Fruit fly (Drosophila melanogaster) whole organism, adult: ENCODE results near the gene scpr-B.
A peak's percentile ranks its signal among the peaks of the same experiment; 100 is the strongest.

Experiments
- CG11617 ChIP-seq: fragments of 200-800 bp; sonication (Bioruptor generic); optimal IDR thresholded peaks from 2 replicates; lab custom pipeline; 2017; ENCODE audit warnings: mild to moderate bottlenecking, missing biosample characterization, missing genetic modification reagents, missing genetic modification characterization
- CG12768 ChIP-seq: fragments of 200-800 bp; sonication (Bioruptor generic); optimal IDR thresholded peaks from 2 replicates; lab custom pipeline; 2017; ENCODE audit warnings: missing biosample characterization, missing genetic modification characterization, mild to moderate bottlenecking, moderate library complexity, missing genetic modification reagents
- CG14711 ChIP-seq: fragments of 200-800 bp; sonication (Bioruptor generic); optimal IDR thresholded peaks from 2 replicates; lab custom pipeline; 2018; ENCODE audit warnings: missing biosample characterization, mild to moderate bottlenecking, missing genetic modification characterization, moderate library complexity
- CG1620 ChIP-seq: fragments of 200-800 bp; sonication (Bioruptor generic); optimal IDR thresholded peaks from 2 replicates; lab custom pipeline; 2016; ENCODE audit warnings: missing biosample characterization, missing genetic modification characterization
- CG33017 ChIP-seq: fragments of 200-800 bp; sonication (Bioruptor generic); optimal IDR thresholded peaks from 2 replicates; lab custom pipeline; 2018; ENCODE audit warnings: missing biosample characterization, mild to moderate bottlenecking, missing genetic modification characterization, moderate library complexity
- CG5204 ChIP-seq: fragments of 200-800 bp; sonication (Bioruptor generic); optimal IDR thresholded peaks from 2 replicates; lab custom pipeline; 2016; ENCODE audit warnings: missing biosample characterization, missing genetic modification characterization
- CG7045 ChIP-seq: fragments of 200-800 bp; sonication (Bioruptor generic); optimal IDR thresholded peaks from 2 replicates; lab custom pipeline; 2017; ENCODE audit warnings: missing biosample characterization, mild to moderate bottlenecking, missing genetic modification characterization
- CG7101 ChIP-seq: fragments of 200-800 bp; sonication (Bioruptor generic); optimal IDR thresholded peaks from 2 replicates; lab custom pipeline; 2018; ENCODE audit warnings: missing biosample characterization, mild to moderate bottlenecking, missing genetic modification characterization, moderate library complexity
- Clk ChIP-seq: fragments of 200-800 bp; sonication (Bioruptor generic); optimal IDR thresholded peaks from 2 replicates; lab custom pipeline; 2017; ENCODE audit warnings: missing biosample characterization, missing genetic modification characterization
- Crg-1 ChIP-seq: fragments of 200-800 bp; sonication (Bioruptor generic); optimal IDR thresholded peaks from 2 replicates; lab custom pipeline; 2016; ENCODE audit warnings: missing biosample characterization, missing genetic modification characterization
- Hr96 ChIP-seq: fragments of 200-800 bp; sonication (Bioruptor generic); optimal IDR thresholded peaks from 2 replicates; lab custom pipeline; 2016; ENCODE audit warnings: missing biosample characterization, missing genetic modification characterization
- Mnt ChIP-seq: fragments of 200-800 bp; sonication (Bioruptor generic); optimal IDR thresholded peaks from 2 replicates; lab custom pipeline; 2016; ENCODE audit warnings: missing biosample characterization, mild to moderate bottlenecking, missing genetic modification characterization
- bab1 ChIP-seq: fragments of 200-800 bp; sonication (Bioruptor generic); optimal IDR thresholded peaks from 3 replicates; lab custom pipeline; 2019; ENCODE audit warnings: missing biosample characterization, mild to moderate bottlenecking, missing genetic modification characterization, moderate library complexity
- cic ChIP-seq: fragments of 200-800 bp; sonication (Bioruptor generic); optimal IDR thresholded peaks from 2 replicates; lab custom pipeline; 2017; ENCODE audit warnings: missing biosample characterization, mild to moderate bottlenecking, missing genetic modification characterization, moderate library complexity
- cnc ChIP-seq, 2 experiments: fragments of >200 bp; optimal IDR thresholded peaks; 2 replicates each; lab custom pipeline; 2017
- kay ChIP-seq: fragments of 200-800 bp; sonication (Bioruptor generic); peaks from one replicate; lab custom pipeline; 2016; ENCODE audit warnings: missing biosample characterization, missing genetic modification characterization, borderline replicate concordance
- ovo ChIP-seq: fragments of 200-800 bp; sonication (Bioruptor generic); optimal IDR thresholded peaks from 2 replicates; lab custom pipeline; 2016; ENCODE audit warnings: missing biosample characterization, missing genetic modification characterization
- pad ChIP-seq: fragments of 200-800 bp; sonication (Bioruptor generic); optimal IDR thresholded peaks from 3 replicates; lab custom pipeline; 2017; ENCODE audit warnings: missing biosample characterization, missing genetic modification characterization, mild to moderate bottlenecking, moderate library complexity, missing genetic modification reagents
- tj ChIP-seq: fragments of 200-800 bp; sonication (Bioruptor generic); optimal IDR thresholded peaks from 3 replicates; lab custom pipeline; 2017; ENCODE audit warnings: missing biosample characterization, mild to moderate bottlenecking, missing genetic modification characterization, moderate library complexity
- toe ChIP-seq: fragments of 200-800 bp; sonication (Bioruptor generic); optimal IDR thresholded peaks from 2 replicates; lab custom pipeline; 2016; ENCODE audit warnings: missing biosample characterization, missing genetic modification characterization

The scpr-B gene

dm6 chr3R:11196648-11197388 is 44.0 kb downstream of the scpr-B start:
- TF ChIP-seq CG1620 (GFP tag; lab: Kevin White, UChicago) (peak; percentile 84), ovo (GFP tag; lab: Kevin White, UChicago) (peak; percentile 88), pad (GFP tag; lab: Kevin White, UChicago) (peak; percentile 93), Crg-1 (peak; percentile 80), CG33017 (tag; lab: Kevin White, UChicago) (peak; percentile 97), Hr96 (GFP tag; lab: Kevin White, UChicago) (peak; percentile 89), CG14711 (tag; lab: Kevin White, UChicago) (peak; percentile 96), CG12768 (GFP tag; lab: Kevin White, UChicago) (peak; percentile 99), kay (GFP tag; lab: Kevin White, UChicago) (peak; percentile 96), cic (GFP tag; lab: Kevin White, UChicago) (peak; percentile 98), cnc (optimal IDR thresholded peaks at IDR 0.05; lab: Kevin White, UChicago) (no peak), tj (peak; percentile 89), CG7101 (tag; lab: Kevin White, UChicago) (peak; percentile 98), CG11617 (peak; percentile 98), toe (GFP tag; lab: Kevin White, UChicago) (peak; percentile 83), bab1 (GFP tag; lab: Kevin White, UChicago) (peak; percentile 95), CG7045 (peak; percentile 100), Clk (GFP tag; lab: Kevin White, UChicago) (peak; percentile 98), Mnt (GFP tag; lab: Kevin White, UChicago) (no peak), CG5204 (GFP tag; lab: Kevin White, UChicago) (peak; percentile 94)

- TF ChIP-seq Crg-1 (no peak), cic (GFP tag; lab: Kevin White, UChicago) (peak; percentile 80)
These were observed 45.0 kb downstream of the scpr-B start, which contains the start of gene CG18577 for dm6 chr3R:11195792-11196191. TSS of gene CG18577 (plus strand) at chr3R:11196092.
